Fruit fly (Drosophila melanogaster) S2 (cell line): ENCODE data around the gene Pi3K92E.

Source experiments
- CG8478 ChIP-seq: fragments of >200 bp; optimal IDR thresholded peaks from 2 replicates; lab custom pipeline; 2018
- CTCF ChIP-seq, 2 experiments: fragments of >200 bp; optimal IDR thresholded peaks; 2 replicates each; lab custom pipeline; 2018

Pi3K92E gene

dm6 chr3R:20634674-20635594 is at the start of gene Pi3K92E, which contains the start of gene Lrrk:
TSS of gene Pi3K92E (minus strand) at chr3R:20634732.
TSS of gene Lrrk (plus strand) at chr3R:20635480.
- no peak for TF ChIP-seq CG8478 (lab: Kevin White, UChicago)
- TF ChIP-seq CTCF (optimal IDR thresholded peaks at IDR 0.05; lab: Kevin White, UChicago), result no peak

dm6 chr3R:20677251-20677650 is 42.7 kb upstream of the Pi3K92E start, which contains the start of gene CG4000:
TSS of gene CG4000 (minus strand) at chr3R:20677351.
- TF ChIP-seq CTCF (optimal IDR thresholded peaks at IDR 0.05; lab: Kevin White, UChicago), result no peak
- no peak for TF ChIP-seq CG8478 (lab: Kevin White, UChicago)

dm6 chr3R:20675772-20676171 is 41.2 kb upstream of the Pi3K92E start:
- TF ChIP-seq CTCF (optimal IDR thresholded peaks at IDR 0.05; lab: Kevin White, UChicago) (no peak), CG8478 (lab: Kevin White, UChicago) (no peak)

dm6 chr3R:20669040-20669621 is 34.6 kb upstream of the Pi3K92E start, which contains the start of gene Cpr92F:
TSS of gene Cpr92F (plus strand) at chr3R:20669571.
- TF ChIP-seq CTCF (optimal IDR thresholded peaks at IDR 0.05; lab: Kevin White, UChicago) (no peak), CG8478 (lab: Kevin White, UChicago) (no peak)

DNA sequence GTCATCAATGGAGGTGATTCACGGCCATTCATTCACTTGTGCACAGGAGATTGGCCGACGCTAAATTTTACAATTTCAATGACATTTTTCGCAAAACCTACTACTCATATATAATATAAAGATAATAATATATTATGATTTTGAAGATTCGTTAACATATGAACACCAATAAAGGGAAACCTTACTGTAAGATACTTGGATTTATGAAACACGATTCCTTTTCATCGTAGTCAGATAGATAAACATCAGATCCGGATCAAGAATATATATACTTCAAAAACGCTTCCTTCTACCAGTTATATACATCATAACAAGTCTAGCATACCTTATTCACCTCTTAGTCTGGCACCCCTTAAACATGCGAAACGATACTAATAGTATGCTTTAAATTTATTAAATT is 25.3 kb upstream of the Pi3K92E start, which contains the start of gene Nep4:
TSS of gene Nep4 (minus strand) at position 101 of the 400 bp plus-strand sequence.
- TF ChIP-seq CTCF (optimal IDR thresholded peaks at IDR 0.05; lab: Kevin White, UChicago) (no peak), CG8478 (lab: Kevin White, UChicago) (no peak)

DNA sequence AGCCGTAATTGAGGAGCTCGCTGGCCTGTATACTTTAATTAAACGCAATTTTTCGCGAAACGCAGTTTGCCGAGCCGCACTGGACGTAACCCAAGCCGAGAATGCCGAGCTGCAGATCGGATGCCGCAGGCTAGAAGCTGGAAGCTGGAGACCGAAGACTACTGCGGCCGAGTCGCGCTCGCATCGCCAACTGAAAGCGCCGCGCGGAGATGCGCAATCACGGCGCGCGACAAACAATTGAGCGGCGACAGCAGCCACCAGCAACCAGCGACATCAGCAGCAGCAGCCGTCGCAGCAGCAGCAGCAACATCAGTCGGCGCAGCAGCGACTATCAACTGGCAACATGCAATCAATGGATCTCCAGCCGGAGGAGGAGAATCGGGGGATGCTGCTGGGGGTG is 22.1 kb upstream of the Pi3K92E start:
- TF ChIP-seq CG8478 (lab: Kevin White, UChicago), result no peak

DNA sequence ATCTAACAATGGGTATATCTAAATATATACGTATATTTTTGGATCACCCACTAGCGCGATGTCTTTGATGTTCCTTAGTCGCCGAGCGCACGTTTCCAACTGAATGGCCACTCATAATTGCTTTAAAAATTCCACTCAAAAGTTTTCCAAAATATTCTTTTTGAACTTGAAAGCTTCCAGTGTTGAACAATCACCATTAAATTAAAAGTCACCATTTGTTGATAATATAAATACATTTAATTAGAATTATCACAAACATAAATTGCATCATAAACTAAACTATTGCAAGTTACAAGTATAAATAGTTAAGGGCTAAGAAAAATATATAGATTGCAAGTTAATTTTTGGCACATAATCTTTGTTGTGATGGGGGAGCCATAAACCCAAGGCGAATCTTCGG is 17.8 kb upstream of the Pi3K92E start, which contains the start of gene GluRIID:
TSS of gene GluRIID (minus strand) at position 101 of the 400 bp plus-strand sequence.
- TF ChIP-seq CTCF (optimal IDR thresholded peaks at IDR 0.05; lab: Kevin White, UChicago), result no peak
- no peak for TF ChIP-seq CG8478 (lab: Kevin White, UChicago)

- TF ChIP-seq CTCF (optimal IDR thresholded peaks at IDR 0.05; lab: Kevin White, UChicago), result no peak
These were observed 14.1 kb upstream of the Pi3K92E start, which contains the start of gene GluRIIE for dm6 chr3R:20648616-20649015. TSS of gene GluRIIE (minus strand) at chr3R:20648716.

- TF ChIP-seq CTCF (optimal IDR thresholded peaks at IDR 0.05; lab: Kevin White, UChicago) (no peak), CG8478 (lab: Kevin White, UChicago) (no peak)
These were observed 1.2 kb upstream of the Pi3K92E start for dm6 chr3R:20635735-20636134.

- TF ChIP-seq CG8478 (lab: Kevin White, UChicago), result no peak
- TF ChIP-seq CTCF (optimal IDR thresholded peaks at IDR 0.05; lab: Kevin White, UChicago), result no peak
These were observed 517 bp downstream of the Pi3K92E start for dm6 chr3R:20633984-20634446.

dm6 chr3R:20626123-20626522 is 8.4 kb downstream of the Pi3K92E start:
- no peak for TF ChIP-seq CG8478 (lab: Kevin White, UChicago)
- no peak for TF ChIP-seq CTCF (optimal IDR thresholded peaks at IDR 0.05; lab: Kevin White, UChicago)

DNA sequence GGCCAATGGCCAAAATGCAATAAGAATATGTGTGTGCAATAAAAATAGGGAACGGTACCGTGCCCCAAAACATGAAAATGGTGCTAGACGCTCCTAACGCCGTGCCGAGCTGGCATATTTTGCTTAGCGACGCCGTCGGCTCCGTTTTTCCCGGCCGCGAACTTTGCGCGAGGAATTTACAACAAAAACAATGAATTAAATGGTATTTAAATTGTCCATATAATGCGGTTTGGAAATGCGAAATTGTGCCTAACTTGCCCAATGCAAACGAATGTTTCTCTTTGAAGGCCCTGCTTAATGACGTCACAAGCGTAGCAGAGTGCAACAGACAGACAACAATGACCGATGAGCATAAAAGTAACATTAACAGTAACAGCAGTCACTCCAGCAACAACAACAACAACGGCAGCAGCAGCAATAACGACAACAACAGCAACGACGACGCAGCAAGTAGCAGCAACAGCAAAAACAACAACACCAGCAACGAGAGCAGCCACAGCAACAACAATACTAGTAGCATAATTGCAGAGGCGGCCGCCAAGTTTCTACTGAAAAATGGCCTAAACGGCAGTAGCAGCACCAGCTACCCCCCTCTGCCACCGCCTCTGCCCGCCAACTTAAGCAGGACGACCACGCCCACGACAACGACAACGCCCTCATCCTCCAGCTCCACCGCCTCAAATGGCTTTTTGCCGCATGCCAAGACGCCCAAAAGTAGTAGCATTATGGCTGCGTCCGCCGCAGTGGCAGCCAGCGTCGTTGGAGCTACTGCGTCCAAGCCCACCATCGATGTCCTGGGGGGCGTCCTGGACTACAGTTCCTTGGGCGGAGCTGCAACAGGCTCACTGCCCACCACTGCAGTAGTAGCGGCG is 12.0 kb downstream of the Pi3K92E start:
- TF ChIP-seq CG8478 (lab: Kevin White, UChicago) (no peak), CTCF (optimal IDR thresholded peaks at IDR 0.05; lab: Kevin White, UChicago) (peak in 1 of 2 experiments; percentile 26)

DNA sequence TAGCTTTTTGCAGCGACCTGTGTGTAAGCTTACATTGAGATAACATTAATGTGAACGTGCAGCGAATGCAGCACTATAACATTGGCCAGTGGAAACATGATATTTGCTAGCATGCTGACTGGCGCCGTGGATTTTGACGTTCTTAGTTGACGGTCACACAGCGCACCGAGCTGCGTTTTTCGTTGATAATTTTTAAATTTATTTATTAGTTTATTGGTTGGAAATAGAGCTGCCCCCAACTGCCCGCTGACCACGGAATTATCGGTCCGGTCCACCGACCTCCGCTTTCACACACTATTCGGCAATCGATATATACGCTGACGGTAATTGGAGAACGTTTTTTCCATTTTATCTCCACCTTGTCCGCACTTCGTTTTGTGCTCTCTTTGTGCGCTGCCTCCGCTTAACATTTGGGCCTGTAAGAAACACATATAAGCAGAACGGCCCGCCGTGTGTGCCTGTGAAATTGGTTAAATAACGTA is 12.7 kb downstream of the Pi3K92E start, which contains the start of gene H:
TSS of gene H (plus strand) at position 134 of the 482 bp plus-strand sequence.
- TF ChIP-seq CTCF (optimal IDR thresholded peaks at IDR 0.05; lab: Kevin White, UChicago) (peak in 1 of 2 experiments; percentile 39), CG8478 (lab: Kevin White, UChicago) (no peak)

- TF ChIP-seq CTCF (optimal IDR thresholded peaks at IDR 0.05; lab: Kevin White, UChicago) (no peak), CG8478 (lab: Kevin White, UChicago) (no peak)
These were observed 15.6 kb downstream of the Pi3K92E start for dm6 chr3R:20618947-20619346.
